Fruit fly (Drosophila melanogaster): Measurements from ENCODE around the gene CG43446.

dm6 chr3R:21022769-21023517 is 35.2 kb upstream of the CG43446 start:
- TF ChIP-seq Hr4 (GFP tag; optimal IDR thresholded peaks at IDR 0.05) (no peak), Sox102F (GFP tag; optimal IDR thresholded peaks at IDR 0.05) (no peak), eg (GFP tag; IDR thresholded peaks at IDR 0.05) (no peak), Hr39 (GFP tag; optimal IDR thresholded peaks at IDR 0.05) (no peak), cyc (GFP tag; optimal IDR thresholded peaks at IDR 0.05) (no peak), CG15336 (GFP tag; IDR thresholded peaks at IDR 0.05) (no peak), Smox (GFP tag; optimal IDR thresholded peaks at IDR 0.05) (no peak), Gug (GFP tag; IDR thresholded peaks at IDR 0.05) (no peak), esn (GFP tag; optimal IDR thresholded peaks at IDR 0.05) (no peak), acj6 (GFP tag; optimal IDR thresholded peaks at IDR 0.05) (no peak), CG4318 (GFP tag; optimal IDR thresholded peaks at IDR 0.05) (no peak)
